Fruit fly (Drosophila melanogaster) whole organism, embryonic: ENCODE results near the gene GCS2beta.
A peak's percentile ranks its signal among the peaks of the same experiment; 100 is the strongest.

Experiments used
- Adf1 ChIP-seq: fragments of 200-800 bp; sonication (Bioruptor generic); IDR thresholded peaks from 2 replicates; pipeline ENCODE4 v1.3.6; 2022; ENCODE audit warnings: missing biosample characterization, missing genetic modification characterization
- Atf6 ChIP-seq: fragments of 200-800 bp; sonication (Bioruptor generic); IDR thresholded peaks from 2 replicates; pipeline ENCODE4 v1.3.6; 2022; ENCODE audit warnings: missing biosample characterization, missing genetic modification characterization
- C15 ChIP-seq: fragments of 200-800 bp; sonication (Bioruptor generic); IDR thresholded peaks from 3 replicates; pipeline ENCODE4 v1.3.6; 2022; ENCODE audit warnings: missing biosample characterization, missing genetic modification characterization
- CG10209 ChIP-seq: fragments of 200-800 bp; sonication (Bioruptor generic); optimal IDR thresholded peaks from 3 replicates; lab custom pipeline; 2017; ENCODE audit warnings: missing biosample characterization, mild to moderate bottlenecking, missing genetic modification characterization, missing genetic modification reagents
- CG10565 ChIP-seq: fragments of 200-800 bp; sonication (Bioruptor generic); optimal IDR thresholded peaks from 3 replicates; lab custom pipeline; 2016; ENCODE audit warnings: missing biosample characterization, mild to moderate bottlenecking, missing genetic modification characterization
- CG11696 ChIP-seq: fragments of 200-800 bp; sonication (Bioruptor generic); IDR thresholded peaks from 2 replicates; pipeline ENCODE4 v1.3.6; 2022; ENCODE audit warnings: missing biosample characterization, missing genetic modification characterization
- CG12071 ChIP-seq: fragments of 200-800 bp; sonication (Bioruptor generic); optimal IDR thresholded peaks from 3 replicates; lab custom pipeline; 2018; ENCODE audit warnings: missing biosample characterization, mild to moderate bottlenecking, missing genetic modification characterization
- CG17802 ChIP-seq: fragments of 200-800 bp; sonication (Bioruptor generic); optimal IDR thresholded peaks from 2 replicates; lab custom pipeline; 2018; ENCODE audit warnings: missing biosample characterization, mild to moderate bottlenecking, missing genetic modification characterization, moderate library complexity
- CG2199 ChIP-seq: fragments of 200-800 bp; sonication (Bioruptor generic); IDR thresholded peaks from 3 replicates; pipeline ENCODE4 v1.3.6; 2022; ENCODE audit warnings: missing biosample characterization, missing genetic modification characterization
- CG32532 ChIP-seq: fragments of 200-800 bp; sonication (Bioruptor generic); IDR thresholded peaks from 2 replicates; pipeline ENCODE4 v1.3.6; 2022; ENCODE audit warnings: missing biosample characterization, missing genetic modification characterization
- CG4617 ChIP-seq: fragments of 200-800 bp; sonication (Bioruptor generic); optimal IDR thresholded peaks from 3 replicates; lab custom pipeline; 2016; ENCODE audit warnings: missing biosample characterization, missing genetic modification characterization, borderline replicate concordance
- CG4707 ChIP-seq: fragments of 200-800 bp; sonication (Bioruptor generic); optimal IDR thresholded peaks from 2 replicates; lab custom pipeline; 2018; ENCODE audit warnings: missing biosample characterization, mild to moderate bottlenecking, missing genetic modification characterization, moderate library complexity
- CG6175 ChIP-seq: fragments of 200-800 bp; sonication (Bioruptor generic); IDR thresholded peaks from 3 replicates; pipeline ENCODE4 v1.3.6; 2022; ENCODE audit warnings: missing biosample characterization, missing genetic modification characterization
- CG8281 ChIP-seq: fragments of 200-800 bp; sonication (Bioruptor generic); optimal IDR thresholded peaks from 2 replicates; lab custom pipeline; 2018; ENCODE audit warnings: missing biosample characterization, mild to moderate bottlenecking, missing genetic modification characterization, moderate library complexity
- CG8944 ChIP-seq: fragments of 200-800 bp; sonication (Bioruptor generic); optimal IDR thresholded peaks from 3 replicates; lab custom pipeline; 2016; ENCODE audit warnings: missing biosample characterization, missing genetic modification characterization
- CG9609 ChIP-seq: fragments of 200-800 bp; sonication (Bioruptor generic); optimal IDR thresholded peaks from 3 replicates; lab custom pipeline; 2016; ENCODE audit warnings: missing biosample characterization, missing genetic modification characterization
- Camta ChIP-seq: fragments of 200-800 bp; sonication (Bioruptor generic); optimal IDR thresholded peaks from 2 replicates; lab custom pipeline; 2016; ENCODE audit warnings: missing biosample characterization, missing genetic modification characterization
- CrebB ChIP-seq: fragments of 200-800 bp; sonication (Bioruptor generic); optimal IDR thresholded peaks from 3 replicates; lab custom pipeline; 2018; ENCODE audit warnings: missing biosample characterization, mild to moderate bottlenecking, missing genetic modification characterization
- Dfd ChIP-seq, 2 experiments: fragments of >200 bp; optimal IDR thresholded peaks; 2 replicates each; lab custom pipeline; 2017; ENCODE audit warnings: missing biosample characterization in 2 of 2, missing genetic modification characterization in 2 of 2
- Dref ChIP-seq: fragments of 200-800 bp; sonication (Bioruptor generic); IDR thresholded peaks from 2 replicates; pipeline ENCODE4 v1.3.6; 2022; ENCODE audit warnings: missing biosample characterization, missing genetic modification characterization
- Fer2 ChIP-seq: fragments of 200-800 bp; sonication (Bioruptor generic); optimal IDR thresholded peaks from 2 replicates; lab custom pipeline; 2018; ENCODE audit warnings: missing biosample characterization, mild to moderate bottlenecking, missing genetic modification characterization, moderate library complexity
- Fer3 ChIP-seq: fragments of 200-800 bp; sonication (Bioruptor generic); optimal IDR thresholded peaks from 2 replicates; lab custom pipeline; 2018; ENCODE audit warnings: missing biosample characterization, mild to moderate bottlenecking, missing genetic modification characterization, moderate library complexity
- HLHmδ ChIP-seq: fragments of 200-800 bp; sonication (Bioruptor generic); optimal IDR thresholded peaks from 2 replicates; lab custom pipeline; 2018; ENCODE audit warnings: missing biosample characterization, mild to moderate bottlenecking, missing genetic modification characterization, moderate library complexity
- Hey ChIP-seq: fragments of 200-800 bp; sonication (Bioruptor generic); optimal IDR thresholded peaks from 3 replicates; lab custom pipeline; 2018; ENCODE audit warnings: missing biosample characterization, mild to moderate bottlenecking, missing genetic modification characterization
- Hmr ChIP-seq: fragments of 200-800 bp; sonication (Bioruptor generic); optimal IDR thresholded peaks from 3 replicates; lab custom pipeline; 2017; ENCODE audit warnings: mild to moderate bottlenecking, missing biosample characterization, missing genetic modification reagents, missing genetic modification characterization
- Hr39 ChIP-seq: fragments of >200 bp; optimal IDR thresholded peaks from 2 replicates; lab custom pipeline; 2017
- Mad ChIP-seq: fragments of 200-800 bp; sonication (Bioruptor generic); optimal IDR thresholded peaks from 2 replicates; lab custom pipeline; 2016; ENCODE audit warnings: missing biosample characterization, missing genetic modification characterization
- Max ChIP-seq: fragments of 200-800 bp; sonication (Bioruptor generic); optimal IDR thresholded peaks from 2 replicates; lab custom pipeline; 2016; ENCODE audit warnings: missing biosample characterization, mild to moderate bottlenecking, missing genetic modification characterization
- Mes4 ChIP-seq: fragments of 200-800 bp; sonication (Bioruptor generic); optimal IDR thresholded peaks from 2 replicates; lab custom pipeline; 2016; ENCODE audit warnings: missing biosample characterization, missing genetic modification characterization
- NC2β ChIP-seq: fragments of 200-800 bp; sonication (Bioruptor generic); optimal IDR thresholded peaks from 2 replicates; lab custom pipeline; 2016; ENCODE audit warnings: missing biosample characterization, missing genetic modification characterization
- Six4 ChIP-seq: fragments of 200-800 bp; sonication (Bioruptor generic); optimal IDR thresholded peaks from 2 replicates; lab custom pipeline; 2016; ENCODE audit warnings: missing biosample characterization, missing genetic modification characterization
- Taf1 ChIP-seq: fragments of 200-800 bp; sonication (Bioruptor generic); IDR thresholded peaks from 2 replicates; pipeline ENCODE4 v1.3.6; 2022; ENCODE audit warnings: missing biosample characterization, missing genetic modification characterization
- crc ChIP-seq: fragments of 200-800 bp; sonication (Bioruptor generic); optimal IDR thresholded peaks from 2 replicates; lab custom pipeline; 2016; ENCODE audit warnings: missing biosample characterization, missing genetic modification characterization
- crol ChIP-seq: fragments of 200-800 bp; sonication (Bioruptor generic); IDR thresholded peaks from 2 replicates; pipeline ENCODE4 v1.3.6; 2022; ENCODE audit warnings: missing biosample characterization, missing genetic modification characterization
- danr ChIP-seq: fragments of 200-800 bp; sonication (Bioruptor generic); IDR thresholded peaks from 2 replicates; pipeline ENCODE4 v1.3.6; 2022; ENCODE audit warnings: missing biosample characterization, missing genetic modification characterization
- dm ChIP-seq: fragments of 200-800 bp; sonication (Bioruptor generic); optimal IDR thresholded peaks from 3 replicates; lab custom pipeline; 2016; ENCODE audit warnings: missing biosample characterization, missing genetic modification characterization
- fd3F ChIP-seq: fragments of 200-800 bp; sonication (Bioruptor generic); optimal IDR thresholded peaks from 2 replicates; lab custom pipeline; 2018; ENCODE audit warnings: missing biosample characterization, mild to moderate bottlenecking, missing genetic modification characterization, moderate library complexity
- fd96Cb ChIP-seq: fragments of 200-800 bp; sonication (Bioruptor generic); optimal IDR thresholded peaks from 2 replicates; lab custom pipeline; 2018; ENCODE audit warnings: missing biosample characterization, mild to moderate bottlenecking, missing genetic modification characterization, moderate library complexity
- grau ChIP-seq: fragments of 200-800 bp; optimal IDR thresholded peaks from 3 replicates; lab custom pipeline; 2019; ENCODE audit warnings: missing biosample characterization, mild to moderate bottlenecking, missing genetic modification characterization, moderate library complexity
- hbn ChIP-seq: fragments of 200-800 bp; sonication (Bioruptor generic); IDR thresholded peaks from 2 replicates; pipeline ENCODE4 v1.3.6; 2022; ENCODE audit warnings: missing biosample characterization, missing genetic modification characterization; ENCODE audit not compliant: partially characterized antibody
- insv ChIP-seq, 2 experiments: fragments of 200-800 bp; sonication (Bioruptor generic); optimal IDR thresholded peaks; 3 replicates each; lab custom pipeline; 2016 to 2018; ENCODE audit warnings: missing biosample characterization in 2 of 2, missing genetic modification characterization in 2 of 2
- lbe ChIP-seq: fragments of 200-800 bp; sonication (Bioruptor generic); optimal IDR thresholded peaks from 2 replicates; lab custom pipeline; 2016; ENCODE audit warnings: missing biosample characterization, mild to moderate bottlenecking, missing genetic modification characterization
- nerfin-2 ChIP-seq: fragments of 200-800 bp; sonication (Bioruptor generic); IDR thresholded peaks from 2 replicates; pipeline ENCODE4 v1.3.6; 2022; ENCODE audit warnings: missing biosample characterization, missing genetic modification characterization; ENCODE audit not compliant: partially characterized antibody
- oc ChIP-seq: fragments of 200-800 bp; sonication (Bioruptor generic); optimal IDR thresholded peaks from 2 replicates; lab custom pipeline; 2018; ENCODE audit warnings: missing biosample characterization, mild to moderate bottlenecking, missing genetic modification characterization, moderate library complexity
- pb ChIP-seq: fragments of 200-800 bp; sonication (Bioruptor generic); optimal IDR thresholded peaks from 3 replicates; lab custom pipeline; 2016; ENCODE audit warnings: missing biosample characterization, missing genetic modification characterization
- pho ChIP-seq: fragments of 200-800 bp; sonication (Bioruptor generic); optimal IDR thresholded peaks from 2 replicates; lab custom pipeline; 2016; ENCODE audit warnings: missing biosample characterization, missing genetic modification characterization
- prd ChIP-seq, 3 experiments: fragments of >200 bp in 2 of 3; fragments of 200-800 bp in 1 of 3; sonication (Bioruptor generic) in 1 of 3; optimal IDR thresholded peaks in 2 of 3; IDR thresholded peaks in 1 of 3; 2 replicates in 2 of 3; 3 replicates in 1 of 3; pipeline versions ENCODE4 v1.3.6 to Lab custom; 2017 to 2022; ENCODE audit warnings: missing biosample characterization in 1 of 3, missing genetic modification characterization in 1 of 3
- sima ChIP-seq: fragments of 200-800 bp; sonication (Bioruptor generic); optimal IDR thresholded peaks from 2 replicates; lab custom pipeline; 2016; ENCODE audit warnings: missing biosample characterization, missing genetic modification characterization
- vvl ChIP-seq: fragments of 200-800 bp; sonication (Bioruptor generic); IDR thresholded peaks from 2 replicates; pipeline ENCODE4 v1.3.6; 2022; ENCODE audit warnings: missing biosample characterization, missing genetic modification characterization

Gene GCS2beta

DNA sequence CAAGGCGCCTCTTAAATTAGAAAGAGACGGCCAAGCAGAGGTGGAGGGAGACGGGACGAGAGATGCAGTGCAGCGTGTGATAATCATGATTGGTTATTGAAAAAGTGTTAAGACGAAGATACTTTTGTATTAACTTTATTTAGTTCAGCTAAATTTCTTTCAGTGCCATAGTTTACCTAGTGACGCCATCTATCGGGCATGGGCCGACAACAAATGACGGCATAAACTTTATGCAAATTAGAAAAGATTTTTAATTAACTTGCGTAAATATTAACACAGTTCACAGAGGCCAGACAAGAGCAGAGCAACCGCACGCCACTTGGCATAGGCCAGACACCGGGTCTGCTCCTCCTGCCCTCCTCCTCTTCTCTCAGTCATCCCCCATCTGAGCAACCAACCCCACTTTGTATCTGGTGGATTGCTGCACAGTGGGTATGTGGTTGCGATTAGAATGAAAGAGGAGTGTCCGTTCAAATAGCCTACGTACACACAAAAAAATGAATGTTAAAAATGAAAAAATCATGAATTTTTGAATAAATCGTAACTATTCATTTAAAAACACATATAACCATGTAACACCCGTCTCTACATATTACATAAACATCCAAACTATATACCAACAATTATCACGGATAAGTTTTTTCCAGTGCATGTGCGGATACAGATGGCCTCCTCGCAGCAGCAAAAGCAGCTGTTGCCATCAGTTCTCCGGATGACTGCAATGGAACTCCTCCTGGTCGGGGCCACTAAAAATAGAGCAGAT, 18.0 kb downstream of the GCS2beta start (continued):
- no peak for TF ChIP-seq nerfin-2
- TF ChIP-seq CG10565 (GFP tag; lab: Kevin White, UChicago), result peak; percentile 7
- peak; percentile 72 for TF ChIP-seq CG32532 (GFP tag; lab: Robert Waterston, UW)
- peak; percentile 62 for TF ChIP-seq danr (GFP tag; lab: Robert Waterston, UW)
- TF ChIP-seq lbe (GFP tag; lab: Kevin White, UChicago), result no peak
- no peak for TF ChIP-seq HLHmδ (GFP tag; lab: Kevin White, UChicago)
- peak; percentile 82 for TF ChIP-seq grau (tag; lab: Kevin White, UChicago)
- peak; percentile 77 for TF ChIP-seq CG8944
- TF ChIP-seq CrebB (tag; lab: Kevin White, UChicago), result peak; percentile 75
- TF ChIP-seq Max (GFP tag; lab: Kevin White, UChicago), result peak; percentile 68
- peak; percentile 84 for TF ChIP-seq CG9609 (GFP tag; lab: Kevin White, UChicago)
- TF ChIP-seq dm, result peak; percentile 49
- peak; percentile 87 for TF ChIP-seq fd96Cb (tag; lab: Kevin White, UChicago)
- no peak for TF ChIP-seq Hey (tag; lab: Kevin White, UChicago)
- peak; percentile 76 for TF ChIP-seq CG4707
- TF ChIP-seq CG17802 (tag; lab: Kevin White, UChicago), result peak; percentile 43
- TF ChIP-seq Six4 (GFP tag; lab: Kevin White, UChicago), result peak; percentile 84
- no peak for TF ChIP-seq insv (GFP tag; optimal IDR thresholded peaks at IDR 0.05; lab: Kevin White, UChicago)
- peak; percentile 64 for TF ChIP-seq Mes4 (GFP tag; lab: Kevin White, UChicago)
- TF ChIP-seq oc (tag; lab: Kevin White, UChicago), result peak; percentile 85
- peak; percentile 74 for TF ChIP-seq crc (GFP tag; lab: Kevin White, UChicago)
- TF ChIP-seq Atf6 (GFP tag; lab: Robert Waterston, UW), result peak; percentile 75
- peak; percentile 47 for TF ChIP-seq CG8281 (tag; lab: Kevin White, UChicago)
- peak; percentile 55 for TF ChIP-seq fd3F (GFP tag; lab: Kevin White, UChicago)
- TF ChIP-seq Taf1 (GFP tag; lab: Robert Waterston, UW), result peak; percentile 61; the same call in 1 of the 2 replicates
- no peak for TF ChIP-seq Dref (GFP tag; lab: Robert Waterston, UW)
- TF ChIP-seq pho (GFP tag; lab: Kevin White, UChicago), result peak; percentile 76
- TF ChIP-seq Adf1 (GFP tag; lab: Robert Waterston, UW), result peak; percentile 43; the same call in 1 of the 2 replicates
- 0 out of 3 replicates have a peak, but pooled peaks have one; percentile 43 for TF ChIP-seq C15 (GFP tag; lab: Robert Waterston, UW)
- peak; percentile 28; the same call in 1 of the 2 replicates for TF ChIP-seq crol (GFP tag; lab: Robert Waterston, UW)
- TF ChIP-seq Hmr (GFP tag; lab: Kevin White, UChicago), result peak; percentile 79
- peak; percentile 72 for TF ChIP-seq NC2β (GFP tag; lab: Kevin White, UChicago)
- TF ChIP-seq CG12071 (GFP tag; lab: Kevin White, UChicago), result peak; percentile 65
- no peak for TF ChIP-seq hbn (GFP tag; lab: Robert Waterston, UW)
- TF ChIP-seq Fer3, result peak; percentile 76
- TF ChIP-seq Dfd (GFP tag; optimal IDR thresholded peaks at IDR 0.05; lab: Kevin White, UChicago), result no peak
- TF ChIP-seq vvl, result peak; percentile 90
- peak; percentile 38 for TF ChIP-seq CG4617 (GFP tag; lab: Kevin White, UChicago)
- peak; percentile 65 for TF ChIP-seq sima (GFP tag; lab: Kevin White, UChicago)
- peak; percentile 73 for TF ChIP-seq CG10209
- peak; percentile 43 for TF ChIP-seq Fer2 (tag; lab: Kevin White, UChicago)
- 0 out of 3 replicates have a peak, but pooled peaks have one; percentile 49 for TF ChIP-seq CG2199 (GFP tag; lab: Robert Waterston, UW)
- TF ChIP-seq pb (GFP tag; lab: Kevin White, UChicago), result peak; percentile 75
- TF ChIP-seq CG11696 (GFP tag; lab: Robert Waterston, UW), result peak; percentile 57
- TF ChIP-seq prd (optimal IDR thresholded peaks at IDR 0.05; lab: Kevin White, UChicago), result no peak
- peak; percentile 79; the same call in 2 of the 3 replicates for TF ChIP-seq prd (GFP tag; IDR thresholded peaks at IDR 0.05; lab: Robert Waterston, UW)
- peak; percentile 33 for TF ChIP-seq Mad (GFP tag; lab: Kevin White, UChicago)
- no peak for TF ChIP-seq Hr39 (lab: Kevin White, UChicago)
- peak; percentile 88 for TF ChIP-seq Camta
- 0 out of 3 replicates have a peak, but pooled peaks have one; percentile 35 for TF ChIP-seq CG6175 (GFP tag; lab: Robert Waterston, UW)
